Fruit fly (Drosophila melanogaster) Kc167 (cell line): ENCODE measurements around the gene CG12320.

Experiments used
- Myc ChIP-seq: fragments of >200 bp; optimal IDR thresholded peaks from 2 replicates; lab custom pipeline; 2017; ENCODE audit warnings: missing external identifiers
- Sin3A ChIP-seq: fragments of >200 bp; optimal IDR thresholded peaks from 2 replicates; lab custom pipeline; 2018; ENCODE audit warnings: missing external identifiers
- h ChIP-seq: fragments of >200 bp; optimal IDR thresholded peaks from 3 replicates; lab custom pipeline; 2018; ENCODE audit warnings: missing external identifiers
- insv ChIP-seq: fragments of >200 bp; optimal IDR thresholded peaks from 3 replicates; lab custom pipeline; 2018; ENCODE audit warnings: missing external identifiers
- psq ChIP-seq: fragments of >200 bp; optimal IDR thresholded peaks from 2 replicates; lab custom pipeline; 2017; ENCODE audit warnings: missing external identifiers
- ttk ChIP-seq: sonication (Bioruptor generic); optimal IDR thresholded peaks from 2 replicates; lab custom pipeline; 2017; ENCODE audit warnings: missing external identifiers

Gene CG12320

dm6 chr3R:18252578-18252977 lies at the start of gene CG12320:
Gene CG12320, minus strand, starts transcription at chr3R:18252734.
- no peak for TF ChIP-seq insv
- TF ChIP-seq h (lab: Kevin White, UChicago): no peak
- TF ChIP-seq psq (lab: Kevin White, UChicago): no peak
- no peak for TF ChIP-seq Sin3A (lab: Kevin White, UChicago)
- TF ChIP-seq ttk (lab: Kevin White, UChicago): no peak
- TF ChIP-seq Myc (lab: Kevin White, UChicago): no peak

- TF ChIP-seq insv (no peak), Myc (lab: Kevin White, UChicago) (no peak), h (lab: Kevin White, UChicago) (no peak), psq (lab: Kevin White, UChicago) (no peak), ttk (lab: Kevin White, UChicago) (no peak), Sin3A (lab: Kevin White, UChicago) (no peak)
Observed at dm6 chr3R:18301569-18301968, 49.0 kb upstream of the CG12320 start, which contains the start of gene Polr1E. Gene Polr1E, minus strand, starts transcription at chr3R:18301728.

DNA sequence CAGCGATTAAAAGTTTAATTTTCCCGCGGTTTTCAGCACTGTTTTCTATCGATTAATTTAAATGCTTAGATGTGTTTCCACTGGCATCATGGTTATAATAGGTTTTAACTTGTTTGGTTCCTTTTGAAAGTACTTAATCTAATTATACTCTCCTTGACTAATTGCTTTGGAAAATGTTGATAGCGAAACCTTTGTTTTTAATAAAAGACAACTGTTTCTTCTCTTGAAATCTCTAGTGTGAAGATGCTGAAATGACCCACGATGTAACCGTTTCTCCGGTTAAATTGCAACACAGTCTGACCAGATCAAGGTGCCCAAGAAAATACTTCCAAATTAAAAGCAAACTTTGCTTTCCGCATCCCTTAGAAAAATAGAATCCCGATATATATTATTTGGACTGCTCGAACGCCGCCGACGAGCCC lies 46.4 kb upstream of the CG12320 start, which contains the start of gene Dlc90F:
Dlc90F (plus strand) TSS at position 330 of the 422 bp plus-strand sequence.
- no peak for TF ChIP-seq Sin3A (lab: Kevin White, UChicago)
- TF ChIP-seq psq (lab: Kevin White, UChicago): no peak
- TF ChIP-seq Myc (lab: Kevin White, UChicago): no peak
- TF ChIP-seq h (lab: Kevin White, UChicago): no peak
- TF ChIP-seq insv: no peak
- no peak for TF ChIP-seq ttk (lab: Kevin White, UChicago)

dm6 chr3R:18298298-18298899 lies 45.9 kb upstream of the CG12320 start:
- TF ChIP-seq Myc (lab: Kevin White, UChicago): no peak
- no peak for TF ChIP-seq ttk (lab: Kevin White, UChicago)
- no peak for TF ChIP-seq h (lab: Kevin White, UChicago)
- TF ChIP-seq Sin3A (lab: Kevin White, UChicago): no peak
- TF ChIP-seq insv: no peak
- TF ChIP-seq psq (lab: Kevin White, UChicago): no peak

DNA sequence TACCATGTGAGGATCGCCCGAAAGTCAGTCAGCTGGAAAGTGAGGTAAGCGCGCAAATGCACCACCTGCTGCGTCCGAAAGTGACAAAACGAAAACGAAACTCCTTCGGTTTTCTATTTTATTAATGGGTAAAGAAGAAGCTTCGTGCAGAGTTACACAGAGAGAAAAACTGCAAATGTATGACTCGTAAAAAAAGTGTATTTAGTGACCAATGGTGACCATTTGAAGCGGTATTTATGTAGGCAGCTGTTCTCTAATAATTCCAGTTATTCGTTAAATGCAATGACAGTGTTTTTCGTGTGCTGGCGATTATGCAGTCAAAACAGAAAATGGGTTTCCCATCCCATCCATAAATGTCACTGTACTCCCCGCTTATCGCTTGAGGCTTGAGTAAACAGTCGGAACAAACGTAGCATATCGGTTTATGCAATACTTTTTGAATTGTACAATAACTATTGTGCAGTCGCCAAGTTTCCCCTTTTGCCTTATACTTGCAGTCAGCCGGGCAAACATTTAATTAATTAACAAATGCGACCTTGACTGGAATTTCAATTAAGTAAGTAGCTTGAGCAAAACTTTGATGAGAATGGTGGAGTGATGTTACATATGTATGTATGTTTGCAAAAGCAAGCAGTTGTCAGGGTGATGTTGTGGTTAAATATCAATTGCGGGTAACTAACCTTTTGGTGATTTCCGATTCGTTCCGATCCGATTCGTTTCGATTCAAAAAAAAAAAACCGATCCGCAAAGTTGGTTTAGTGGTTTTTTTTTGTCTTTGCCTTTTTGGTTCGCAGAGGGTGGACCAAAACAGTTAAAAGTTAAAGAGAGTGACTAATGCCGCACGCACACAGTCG lies 45.1 kb upstream of the CG12320 start:
- TF ChIP-seq psq (lab: Kevin White, UChicago): no peak
- TF ChIP-seq Sin3A (lab: Kevin White, UChicago): no peak
- TF ChIP-seq h (lab: Kevin White, UChicago): no peak
- TF ChIP-seq insv: no peak
- TF ChIP-seq ttk (lab: Kevin White, UChicago): no peak
- TF ChIP-seq Myc (lab: Kevin White, UChicago): no peak

- TF ChIP-seq ttk (lab: Kevin White, UChicago): no peak
- TF ChIP-seq h (lab: Kevin White, UChicago): no peak
- no peak for TF ChIP-seq Myc (lab: Kevin White, UChicago)
- no peak for TF ChIP-seq insv
- TF ChIP-seq Sin3A (lab: Kevin White, UChicago): no peak
- no peak for TF ChIP-seq psq (lab: Kevin White, UChicago)
Observed at dm6 chr3R:18296737-18297136, 44.2 kb upstream of the CG12320 start.

- no peak for TF ChIP-seq insv
- no peak for TF ChIP-seq ttk (lab: Kevin White, UChicago)
- no peak for TF ChIP-seq Myc (lab: Kevin White, UChicago)
- TF ChIP-seq h (lab: Kevin White, UChicago): no peak
- no peak for TF ChIP-seq Sin3A (lab: Kevin White, UChicago)
- TF ChIP-seq psq (lab: Kevin White, UChicago): no peak
Observed at dm6 chr3R:18296084-18296483, 43.5 kb upstream of the CG12320 start.

dm6 chr3R:18295262-18295944 lies 42.9 kb upstream of the CG12320 start:
- TF ChIP-seq h (lab: Kevin White, UChicago) (no peak), ttk (lab: Kevin White, UChicago) (no peak), psq (lab: Kevin White, UChicago) (no peak), Sin3A (lab: Kevin White, UChicago) (no peak), Myc (lab: Kevin White, UChicago) (no peak), insv (no peak)

DNA sequence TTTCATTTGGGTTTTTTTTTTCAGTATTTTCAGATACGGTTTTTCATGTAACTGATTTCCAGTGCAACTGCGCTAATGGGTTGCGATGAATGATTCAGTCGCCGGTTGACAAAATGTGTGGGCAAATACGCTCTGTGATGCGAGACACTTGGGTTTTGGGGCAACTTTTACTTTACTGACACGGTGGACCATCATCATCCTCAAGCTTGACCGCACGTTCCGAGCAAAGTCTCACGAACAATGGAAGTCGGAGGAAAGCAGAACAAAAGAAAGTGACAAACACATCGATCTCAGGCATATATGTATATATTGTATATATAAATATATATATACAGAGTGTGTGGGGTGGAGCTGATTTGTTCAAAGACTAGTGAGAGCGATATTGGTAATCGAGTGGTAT lies 42.0 kb upstream of the CG12320 start:
- no peak for TF ChIP-seq Sin3A (lab: Kevin White, UChicago)
- no peak for TF ChIP-seq psq (lab: Kevin White, UChicago)
- TF ChIP-seq h (lab: Kevin White, UChicago): no peak
- no peak for TF ChIP-seq insv
- no peak for TF ChIP-seq ttk (lab: Kevin White, UChicago)
- no peak for TF ChIP-seq Myc (lab: Kevin White, UChicago)

DNA sequence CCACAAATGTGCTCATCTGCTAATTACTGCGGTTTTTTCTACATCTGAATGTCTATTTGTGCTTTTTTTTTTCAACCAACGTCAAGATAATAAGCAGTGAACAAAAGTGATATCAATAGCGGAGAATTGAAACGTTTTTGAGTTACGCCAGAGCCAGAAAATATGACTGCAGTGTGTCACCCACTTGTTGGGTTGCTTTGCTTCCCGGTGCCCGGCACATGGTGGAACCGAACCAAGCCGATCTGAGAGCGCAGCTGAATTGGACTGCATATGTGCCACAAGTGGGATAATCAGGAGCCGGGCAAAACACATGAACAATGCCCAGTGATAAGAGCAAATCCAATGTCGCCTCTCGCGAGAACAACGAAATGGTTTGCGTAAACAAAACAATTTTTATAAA lies 39.8 kb upstream of the CG12320 start:
- TF ChIP-seq insv (no peak), psq (lab: Kevin White, UChicago) (no peak), Sin3A (lab: Kevin White, UChicago) (no peak), Myc (lab: Kevin White, UChicago) (no peak), h (lab: Kevin White, UChicago) (no peak)

- TF ChIP-seq Myc (lab: Kevin White, UChicago): no peak
Observed at dm6 chr3R:18291831-18292230, 39.3 kb upstream of the CG12320 start.
